Fruit fly (Drosophila melanogaster) whole organism, embryonic: Measurements from ENCODE around the gene CG31099.

Experiments
- B-H1 ChIP-seq: fragments of 200-800 bp; sonication (Bioruptor generic); IDR thresholded peaks from 3 replicates; pipeline ENCODE4 v1.3.6; 2022; ENCODE audit warnings: missing biosample characterization, missing genetic modification characterization
- CG1233 ChIP-seq: fragments of 200-800 bp; sonication (Bioruptor generic); optimal IDR thresholded peaks from 4 replicates; lab custom pipeline; 2018; ENCODE audit warnings: missing biosample characterization, mild to moderate bottlenecking, missing genetic modification characterization
- CG14965 ChIP-seq: fragments of 200-800 bp; sonication (Bioruptor generic); optimal IDR thresholded peaks from 2 replicates; lab custom pipeline; 2016; ENCODE audit warnings: missing biosample characterization, missing genetic modification characterization, borderline replicate concordance
- CG15601 ChIP-seq: fragments of 200-800 bp; sonication (Bioruptor generic); optimal IDR thresholded peaks from 3 replicates; lab custom pipeline; 2019; ENCODE audit warnings: missing biosample characterization, mild to moderate bottlenecking, missing genetic modification characterization, moderate library complexity
- CG1603 ChIP-seq: fragments of 200-800 bp; sonication (Bioruptor generic); optimal IDR thresholded peaks from 2 replicates; lab custom pipeline; 2019; ENCODE audit warnings: missing biosample characterization, mild to moderate bottlenecking, missing genetic modification characterization, moderate library complexity
- CG16813 ChIP-seq: fragments of 200-800 bp; sonication (Bioruptor generic); IDR thresholded peaks from 3 replicates; pipeline ENCODE4 v1.3.6; 2022; ENCODE audit warnings: missing biosample characterization, missing genetic modification characterization; ENCODE audit not compliant: partially characterized antibody
- CG17802 ChIP-seq: fragments of 200-800 bp; sonication (Bioruptor generic); optimal IDR thresholded peaks from 2 replicates; lab custom pipeline; 2018; ENCODE audit warnings: missing biosample characterization, mild to moderate bottlenecking, missing genetic modification characterization, moderate library complexity
- CG17912 ChIP-seq: fragments of 200-800 bp; sonication (Bioruptor generic); optimal IDR thresholded peaks from 2 replicates; lab custom pipeline; 2018; ENCODE audit warnings: missing biosample characterization, mild to moderate bottlenecking, missing genetic modification characterization
- CG2202 ChIP-seq: fragments of 200-800 bp; sonication (Bioruptor generic); optimal IDR thresholded peaks from 2 replicates; lab custom pipeline; 2018; ENCODE audit warnings: missing biosample characterization, mild to moderate bottlenecking, missing genetic modification characterization
- CG2875 ChIP-seq: fragments of 200-800 bp; sonication (Bioruptor generic); optimal IDR thresholded peaks from 2 replicates; lab custom pipeline; 2017; ENCODE audit warnings: missing biosample characterization, mild to moderate bottlenecking, missing genetic modification characterization, missing genetic modification reagents
- CG31388 ChIP-seq: fragments of 200-800 bp; sonication (Bioruptor generic); optimal IDR thresholded peaks from 2 replicates; lab custom pipeline; 2016; ENCODE audit warnings: missing biosample characterization, missing genetic modification characterization
- CG5245 ChIP-seq: fragments of 200-800 bp; sonication (Bioruptor generic); optimal IDR thresholded peaks from 3 replicates; lab custom pipeline; 2016; ENCODE audit warnings: missing biosample characterization, missing genetic modification characterization
- CG6175 ChIP-seq: fragments of 200-800 bp; sonication (Bioruptor generic); IDR thresholded peaks from 3 replicates; pipeline ENCODE4 v1.3.6; 2022; ENCODE audit warnings: missing biosample characterization, missing genetic modification characterization
- CG7786 ChIP-seq: fragments of 200-800 bp; sonication (Bioruptor generic); optimal IDR thresholded peaks from 2 replicates; lab custom pipeline; 2016; ENCODE audit warnings: missing biosample characterization, missing genetic modification characterization
- CG8359 ChIP-seq: fragments of 200-800 bp; sonication (Bioruptor generic); optimal IDR thresholded peaks from 2 replicates; lab custom pipeline; 2017; ENCODE audit warnings: missing biosample characterization, mild to moderate bottlenecking, missing genetic modification characterization, borderline replicate concordance
- Chrac-16 ChIP-seq: fragments of 200-800 bp; sonication (Bioruptor generic); optimal IDR thresholded peaks from 3 replicates; lab custom pipeline; 2016; ENCODE audit warnings: missing biosample characterization, missing genetic modification characterization
- Dip3 ChIP-seq: fragments of 200-800 bp; sonication (Bioruptor generic); optimal IDR thresholded peaks from 3 replicates; lab custom pipeline; 2016; ENCODE audit warnings: missing biosample characterization, missing genetic modification characterization
- Ets97D ChIP-seq: fragments of 200-800 bp; sonication (Bioruptor generic); optimal IDR thresholded peaks from 3 replicates; lab custom pipeline; 2016; ENCODE audit warnings: missing biosample characterization, missing genetic modification characterization
- H2.0 ChIP-seq: fragments of 200-800 bp; sonication (Bioruptor generic); IDR thresholded peaks from 2 replicates; pipeline ENCODE4 v1.3.6; 2022; ENCODE audit warnings: missing biosample characterization, missing genetic modification characterization
- HHEX ChIP-seq: fragments of 200-800 bp; sonication (Bioruptor generic); optimal IDR thresholded peaks from 3 replicates; lab custom pipeline; 2017; ENCODE audit warnings: missing biosample characterization, mild to moderate bottlenecking, missing genetic modification characterization, missing genetic modification reagents
- HLH54F ChIP-seq: fragments of 200-800 bp; sonication (Bioruptor generic); optimal IDR thresholded peaks from 3 replicates; lab custom pipeline; 2016; ENCODE audit warnings: missing biosample characterization, missing genetic modification characterization
- Kr ChIP-seq: fragments of 200-800 bp; sonication (Bioruptor generic); optimal IDR thresholded peaks from 2 replicates; lab custom pipeline; 2017; ENCODE audit warnings: missing biosample characterization, mild to moderate bottlenecking, missing genetic modification characterization
- Lhr ChIP-seq: fragments of 200-800 bp; sonication (Bioruptor generic); optimal IDR thresholded peaks from 3 replicates; lab custom pipeline; 2017; ENCODE audit warnings: mild to moderate bottlenecking, missing biosample characterization, missing genetic modification reagents, missing genetic modification characterization
- Max ChIP-seq: fragments of 200-800 bp; sonication (Bioruptor generic); optimal IDR thresholded peaks from 2 replicates; lab custom pipeline; 2016; ENCODE audit warnings: missing biosample characterization, mild to moderate bottlenecking, missing genetic modification characterization
- Nf-YB ChIP-seq: fragments of 200-800 bp; sonication (Bioruptor generic); optimal IDR thresholded peaks from 3 replicates; lab custom pipeline; 2019; ENCODE audit warnings: missing biosample characterization, mild to moderate bottlenecking, missing genetic modification characterization, moderate library complexity
- Ptx1 ChIP-seq: fragments of 200-800 bp; sonication (Bioruptor generic); IDR thresholded peaks from 2 replicates; pipeline ENCODE4 v1.3.6; 2022; ENCODE audit warnings: missing biosample characterization, missing genetic modification characterization
- Stat92E ChIP-seq, 3 experiments: fragments of >200 bp in 2 of 3; fragments of 200-800 bp in 1 of 3; sonication (Bioruptor generic) in 1 of 3; optimal IDR thresholded peaks; 2 replicates each; lab custom pipeline; 2017 to 2019; ENCODE audit warnings: missing biosample characterization in 3 of 3, missing genetic modification characterization in 3 of 3, mild to moderate bottlenecking in 1 of 3, moderate library complexity in 1 of 3
- TFAM ChIP-seq: fragments of 200-800 bp; sonication (Bioruptor generic); optimal IDR thresholded peaks from 2 replicates; lab custom pipeline; 2017; ENCODE audit warnings: missing biosample characterization, missing genetic modification characterization, inconsistent platforms
- amos ChIP-seq: fragments of 200-800 bp; sonication (Bioruptor generic); IDR thresholded peaks from 2 replicates; pipeline ENCODE4 v1.3.6; 2022; ENCODE audit warnings: missing biosample characterization, missing genetic modification characterization; ENCODE audit not compliant: partially characterized antibody
- chinmo ChIP-seq: fragments of 200-800 bp; sonication (Bioruptor generic); IDR thresholded peaks from 4 replicates; pipeline ENCODE4 v1.3.6; 2022; ENCODE audit warnings: missing biosample characterization, missing genetic modification characterization; ENCODE audit not compliant: partially characterized antibody
- croc ChIP-seq: fragments of 200-800 bp; sonication (Bioruptor generic); conservative IDR thresholded peaks from 3 replicates; pipeline ENCODE4 v1.3.6; 2022; ENCODE audit warnings: missing biosample characterization, missing genetic modification characterization
- esg ChIP-seq: fragments of 200-800 bp; sonication (Bioruptor generic); conservative IDR thresholded peaks from 2 replicates; pipeline ENCODE4 v1.3.6; 2022; ENCODE audit warnings: missing biosample characterization, missing genetic modification characterization
- fd96Cb ChIP-seq: fragments of 200-800 bp; sonication (Bioruptor generic); optimal IDR thresholded peaks from 2 replicates; lab custom pipeline; 2018; ENCODE audit warnings: missing biosample characterization, mild to moderate bottlenecking, missing genetic modification characterization, moderate library complexity
- fru ChIP-seq: fragments of >200 bp; optimal IDR thresholded peaks from 2 replicates; lab custom pipeline; 2017
- grn ChIP-seq: fragments of 200-800 bp; sonication (Bioruptor generic); optimal IDR thresholded peaks from 3 replicates; lab custom pipeline; 2017; ENCODE audit warnings: missing biosample characterization, missing genetic modification characterization
- hkb ChIP-seq, 2 experiments: fragments of 200-800 bp in 1 of 2; fragments of >200 bp in 1 of 2; sonication (Bioruptor generic) in 1 of 2; IDR thresholded peaks in 1 of 2; optimal IDR thresholded peaks in 1 of 2; 2 replicates each; pipeline versions ENCODE4 v1.3.6 to Lab custom; 2017 to 2022; ENCODE audit warnings: missing biosample characterization in 1 of 2, missing genetic modification characterization in 1 of 2
- kah ChIP-seq: fragments of 200-800 bp; sonication (Bioruptor generic); optimal IDR thresholded peaks from 2 replicates; lab custom pipeline; 2018; ENCODE audit warnings: missing biosample characterization, mild to moderate bottlenecking, missing genetic modification characterization
- klu ChIP-seq: fragments of 200-800 bp; sonication (Bioruptor generic); IDR thresholded peaks from 2 replicates; pipeline ENCODE4 v1.3.6; 2022; ENCODE audit warnings: missing biosample characterization, missing genetic modification characterization
- knrl ChIP-seq: fragments of 200-800 bp; sonication (Bioruptor generic); IDR thresholded peaks from 3 replicates; pipeline ENCODE4 v1.3.6; 2022; ENCODE audit warnings: missing biosample characterization, missing genetic modification characterization; ENCODE audit not compliant: partially characterized antibody
- mld ChIP-seq: fragments of 200-800 bp; sonication (Bioruptor generic); IDR thresholded peaks from 3 replicates; pipeline ENCODE4 v1.3.6; 2022; ENCODE audit warnings: missing biosample characterization, missing genetic modification characterization; ENCODE audit not compliant: partially characterized antibody
- onecut ChIP-seq: fragments of 200-800 bp; sonication (Bioruptor generic); IDR thresholded peaks from 2 replicates; pipeline ENCODE4 v1.3.6; 2022; ENCODE audit warnings: missing biosample characterization, missing genetic modification characterization
- pfk ChIP-seq: fragments of 200-800 bp; sonication (Bioruptor generic); optimal IDR thresholded peaks from 2 replicates; lab custom pipeline; 2018; ENCODE audit warnings: missing biosample characterization, mild to moderate bottlenecking, missing genetic modification characterization, moderate library complexity
- salm ChIP-seq: fragments of 200-800 bp; sonication (Bioruptor generic); optimal IDR thresholded peaks from 2 replicates; lab custom pipeline; 2018; ENCODE audit warnings: missing biosample characterization, mild to moderate bottlenecking, missing genetic modification characterization
- sens ChIP-seq: fragments of 200-800 bp; sonication (Bioruptor generic); peaks from one replicate; lab custom pipeline; 2016; ENCODE audit warnings: missing biosample characterization, missing genetic modification characterization
- sisA ChIP-seq: fragments of 200-800 bp; sonication (Bioruptor generic); IDR thresholded peaks from 2 replicates; pipeline ENCODE4 v1.3.6; 2022; ENCODE audit warnings: missing biosample characterization, missing genetic modification characterization
- tna ChIP-seq: fragments of 200-800 bp; sonication (Bioruptor generic); IDR thresholded peaks from 2 replicates; pipeline ENCODE4 v1.3.6; 2022; ENCODE audit warnings: missing biosample characterization, missing genetic modification characterization; ENCODE audit not compliant: partially characterized antibody
- wdn ChIP-seq: fragments of 200-800 bp; sonication (Bioruptor generic); IDR thresholded peaks from 2 replicates; pipeline ENCODE4 v1.3.6; 2022; ENCODE audit warnings: missing biosample characterization, missing genetic modification characterization
- zen2 ChIP-seq: fragments of 200-800 bp; sonication (Bioruptor generic); IDR thresholded peaks from 3 replicates; pipeline ENCODE4 v1.3.6; 2022; ENCODE audit warnings: missing biosample characterization, missing genetic modification characterization; ENCODE audit not compliant: partially characterized antibody
- zf30C ChIP-seq: fragments of 200-800 bp; sonication (Bioruptor generic); optimal IDR thresholded peaks from 3 replicates; lab custom pipeline; 2018; ENCODE audit warnings: missing biosample characterization, mild to moderate bottlenecking, missing genetic modification characterization

The CG31099 gene

DNA sequence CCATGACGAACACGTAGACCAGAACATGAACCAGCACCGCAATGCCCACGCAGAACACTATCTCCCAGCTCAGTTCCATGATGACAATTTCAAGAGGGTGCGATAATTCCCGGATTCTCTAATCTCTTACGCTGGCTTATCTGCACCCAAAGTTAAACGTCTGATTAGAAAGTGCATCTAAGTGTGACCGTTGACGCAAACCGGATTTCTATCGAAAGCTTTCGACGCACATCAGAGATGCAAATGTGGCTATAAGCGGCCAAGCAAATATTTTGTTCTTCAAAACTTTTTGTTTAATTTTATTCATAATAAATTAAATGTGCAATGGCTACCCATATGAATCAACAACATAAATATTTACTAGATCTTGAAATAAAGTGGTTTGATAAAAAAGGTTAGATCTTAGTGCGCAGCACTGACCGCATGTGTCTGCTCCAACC lies 48.4 kb downstream of the CG31099 start, which contains the start of the genes Kdsr and CG11858 (continued):
- TF ChIP-seq CG2202: peak; percentile 7
- TF ChIP-seq CG14965: no peak
- TF ChIP-seq HHEX (GFP tag; lab: Kevin White, UChicago): peak; percentile 12
- TF ChIP-seq CG17802 (tag; lab: Kevin White, UChicago): peak; percentile 45
- peak; percentile 95 for TF ChIP-seq chinmo
- TF ChIP-seq mld (GFP tag; lab: Robert Waterston, UW): no peak
- peak; percentile 37 for TF ChIP-seq Lhr (GFP tag; lab: Kevin White, UChicago)
- TF ChIP-seq hkb (optimal IDR thresholded peaks at IDR 0.05; lab: Kevin White, UChicago): peak; percentile 29
- peak; percentile 66 for TF ChIP-seq hkb (GFP tag; IDR thresholded peaks at IDR 0.05; lab: Robert Waterston, UW)
- no peak for TF ChIP-seq fru (lab: Kevin White, UChicago)
- TF ChIP-seq CG7786 (GFP tag; lab: Kevin White, UChicago): peak; percentile 52
- TF ChIP-seq TFAM (GFP tag; lab: Kevin White, UChicago): no peak
- peak; percentile 56 for TF ChIP-seq CG15601 (tag; lab: Kevin White, UChicago)
- TF ChIP-seq CG17912 (GFP tag; lab: Kevin White, UChicago): no peak
- no peak for TF ChIP-seq tna
- peak; percentile 58 for TF ChIP-seq Chrac-16 (GFP tag; lab: Kevin White, UChicago)
- peak; percentile 43; the same call in 2 of the 3 replicates for TF ChIP-seq B-H1 (GFP tag; lab: Robert Waterston, UW)
- TF ChIP-seq esg (GFP tag; lab: Robert Waterston, UW): peak; percentile 36; the same call in 1 of the 2 replicates
- TF ChIP-seq zen2: no peak
- peak; percentile 39; the same call in 1 of the 3 replicates for TF ChIP-seq croc (GFP tag; lab: Robert Waterston, UW)
- no peak for TF ChIP-seq CG2875 (GFP tag; lab: Kevin White, UChicago)
- TF ChIP-seq CG1233 (GFP tag; lab: Kevin White, UChicago): peak; percentile 25
- no peak for TF ChIP-seq Stat92E (GFP tag; optimal IDR thresholded peaks at IDR 0.05; lab: Kevin White, UChicago)
- TF ChIP-seq knrl (GFP tag; lab: Robert Waterston, UW): no peak
- peak; percentile 38; the same call in 1 of the 2 replicates for TF ChIP-seq klu
- no peak for TF ChIP-seq salm (tag; lab: Kevin White, UChicago)
- no peak; the same call in 1 of the 2 replicates for TF ChIP-seq onecut (GFP tag; lab: Robert Waterston, UW)
- no peak for TF ChIP-seq CG6175
- peak; percentile 72 for TF ChIP-seq Max
- peak; percentile 5 for TF ChIP-seq Nf-YB
- no peak for TF ChIP-seq pfk (GFP tag; lab: Kevin White, UChicago)
- TF ChIP-seq Kr: no peak
- peak; percentile 45 for TF ChIP-seq fd96Cb (tag; lab: Kevin White, UChicago)
- TF ChIP-seq sens (GFP tag; lab: Kevin White, UChicago): peak; percentile 91
- TF ChIP-seq CG16813 (GFP tag; lab: Robert Waterston, UW): no peak
- peak; percentile 81 for TF ChIP-seq Ptx1 (GFP tag; lab: Robert Waterston, UW)
- peak; percentile 16 for TF ChIP-seq CG8359 (GFP tag; lab: Kevin White, UChicago)
- TF ChIP-seq H2.0 (GFP tag; lab: Robert Waterston, UW): peak; percentile 60; the same call in 1 of the 2 replicates
- peak; percentile 68 for TF ChIP-seq sisA
- 0 out of 2 replicates have a peak, but pooled peaks have one; percentile 48 for TF ChIP-seq wdn (GFP tag; lab: Robert Waterston, UW)
- peak; percentile 50 for TF ChIP-seq Dip3 (GFP tag; lab: Kevin White, UChicago)
- TF ChIP-seq grn (GFP tag; lab: Kevin White, UChicago): peak; percentile 73
- no peak for TF ChIP-seq CG31388 (GFP tag; lab: Kevin White, UChicago)
- TF ChIP-seq CG5245 (GFP tag; lab: Kevin White, UChicago): peak; percentile 24
- TF ChIP-seq amos: no peak
- TF ChIP-seq kah (GFP tag; lab: Kevin White, UChicago): peak; percentile 1
- peak; percentile 71 for TF ChIP-seq Ets97D
- TF ChIP-seq zf30C: no peak
- TF ChIP-seq CG1603 (tag; lab: Kevin White, UChicago): peak; percentile 57
- peak; percentile 43 for TF ChIP-seq HLH54F (GFP tag; lab: Kevin White, UChicago)
